Worm (Caenorhabditis elegans) whole organism, L4/young adult: ENCODE results near the gene srbc-40.
A peak's percentile ranks its signal among the peaks of the same experiment; 100 is the strongest.

Source experiments
- W03F9.2 ChIP-seq: fragments of 150-350 bp; optimal IDR thresholded peaks from 2 replicates; lab custom pipeline; 2014; ENCODE audit warnings: missing biosample characterization, missing genetic modification characterization
- dao-5 ChIP-seq: sonication (generic microtip); optimal IDR thresholded peaks from 2 replicates; lab custom pipeline; 2016; ENCODE audit warnings: missing genotype, missing genetic modification characterization, moderate library complexity, missing compliant biosample characterization
- him-1 ChIP-seq: sonication (generic microtip); optimal IDR thresholded peaks from 2 replicates; lab custom pipeline; 2016; ENCODE audit warnings: missing genotype, missing genetic modification reagents, missing genetic modification characterization, missing compliant biosample characterization

Gene srbc-40

DNA sequence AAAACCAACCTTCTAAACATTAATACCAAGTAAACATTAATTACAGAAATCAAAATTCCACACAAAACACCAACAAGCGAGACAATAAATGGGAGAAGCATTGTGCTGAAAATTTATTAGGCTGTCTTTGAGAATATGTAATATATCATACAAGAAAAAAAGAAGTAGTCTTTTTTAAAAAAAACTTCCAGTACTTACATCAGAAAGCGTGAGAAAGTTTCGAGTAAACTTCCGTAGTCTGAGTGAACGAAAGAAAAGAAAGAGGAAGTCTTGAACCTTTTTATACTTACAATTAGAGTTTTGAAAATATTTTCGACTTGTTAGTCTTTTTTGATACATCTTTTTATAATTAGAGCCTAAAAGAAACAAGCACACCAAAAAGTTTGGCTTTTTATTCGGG is at the start of gene srbc-40:
Gene srbc-40, minus strand, starts transcription at position 101 of the 400 bp plus-strand sequence.
- no peak for TF ChIP-seq dao-5 (tag; lab: Kevin White, UChicago)
- no peak for TF ChIP-seq W03F9.2
- no peak for TF ChIP-seq him-1 (tag; lab: Kevin White, UChicago)

DNA sequence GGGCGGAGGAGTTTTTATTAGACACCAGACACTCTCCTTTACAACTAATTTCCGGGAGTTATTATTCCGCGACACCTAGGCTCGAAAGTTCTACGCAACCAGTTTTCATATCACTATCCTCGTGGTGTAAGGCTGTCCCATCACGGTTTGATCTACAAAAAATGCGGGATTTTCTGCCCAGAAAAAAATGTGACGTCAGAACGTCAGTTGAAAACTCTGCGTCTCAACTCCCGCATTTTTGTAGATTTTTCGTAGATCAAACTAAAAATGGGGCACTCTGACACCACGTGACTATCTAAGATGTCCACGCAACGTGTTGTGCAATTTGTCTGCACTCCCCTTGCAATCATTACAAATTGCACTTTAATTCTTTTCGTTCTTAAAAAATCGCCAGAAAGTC is 45.1 kb upstream of the srbc-40 start, which contains the start of gene str-238:
Gene str-238, plus strand, starts transcription at position 301 of the 400 bp plus-strand sequence.
- TF ChIP-seq him-1 (tag; lab: Kevin White, UChicago) (no peak), W03F9.2 (no peak), dao-5 (tag; lab: Kevin White, UChicago) (no peak)

DNA sequence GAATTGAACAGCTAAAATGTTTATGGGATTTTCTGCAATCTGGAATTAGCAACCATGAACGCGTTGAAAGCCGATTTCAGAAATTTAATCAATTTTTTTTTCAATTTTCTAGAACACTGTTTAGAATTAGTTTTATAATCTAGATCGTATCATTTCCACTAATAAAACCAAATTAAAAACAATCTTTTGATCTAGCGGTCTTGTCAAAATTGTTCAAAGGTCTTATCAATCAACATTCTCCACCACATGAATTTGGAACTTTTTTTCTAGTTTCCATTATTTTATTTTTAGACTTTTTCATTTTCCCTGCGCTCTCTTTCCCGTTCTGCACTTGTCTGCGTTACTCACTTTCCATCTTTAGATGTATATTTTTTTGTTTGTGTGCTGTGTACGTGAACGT is 42.7 kb upstream of the srbc-40 start, which contains the start of gene srp-2:
Gene srp-2, plus strand, starts transcription at position 301 of the 400 bp plus-strand sequence.
- TF ChIP-seq dao-5 (tag; lab: Kevin White, UChicago) (no peak), W03F9.2 (no peak), him-1 (tag; lab: Kevin White, UChicago) (no peak)

DNA sequence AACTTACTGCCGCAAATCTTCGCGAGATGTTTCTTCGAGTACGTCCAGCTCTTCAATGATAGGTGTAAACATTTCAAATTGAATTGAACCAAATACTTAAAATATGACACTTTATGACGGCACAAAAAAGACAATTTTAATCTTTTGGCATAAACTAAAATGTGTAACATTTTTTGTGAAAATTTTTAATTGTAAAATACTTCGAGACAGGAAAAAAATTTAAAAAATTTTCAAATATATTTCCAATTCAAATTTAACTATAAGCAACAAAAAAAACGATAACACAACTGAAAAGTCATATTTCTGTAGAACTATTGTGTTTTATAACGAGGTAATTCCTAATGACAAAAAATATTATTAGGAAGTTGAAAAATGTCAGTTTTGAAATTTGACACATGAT is 42.3 kb upstream of the srbc-40 start, which contains the start of gene C05E4.12:
Gene C05E4.12, minus strand, starts transcription at position 101 of the 400 bp plus-strand sequence.
- TF ChIP-seq dao-5 (tag; lab: Kevin White, UChicago) = no peak

DNA sequence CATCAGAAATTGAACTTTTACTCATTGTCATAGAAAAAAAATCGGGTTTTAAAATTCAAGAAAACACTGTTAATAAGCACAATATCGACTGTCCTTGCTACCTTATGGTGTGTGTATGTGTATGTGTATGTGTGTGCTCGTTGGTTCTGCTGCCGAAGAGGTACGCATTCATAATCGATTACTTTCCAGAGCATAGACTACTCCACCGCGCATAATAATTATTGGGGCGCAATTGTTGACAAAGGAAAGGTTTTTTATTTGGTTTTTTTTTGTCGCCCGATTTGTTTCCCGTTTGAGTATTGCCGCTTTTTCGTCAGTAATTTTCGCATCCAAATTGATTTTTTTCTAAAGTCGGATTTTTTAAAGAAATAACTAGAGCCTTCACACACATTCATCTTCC is 41.6 kb upstream of the srbc-40 start, which contains the start of gene C05E4.15:
Gene C05E4.15, minus strand, starts transcription at position 101 of the 400 bp plus-strand sequence.
- TF ChIP-seq him-1 (tag; lab: Kevin White, UChicago) (no peak), dao-5 (tag; lab: Kevin White, UChicago) (no peak), W03F9.2 (no peak)

DNA sequence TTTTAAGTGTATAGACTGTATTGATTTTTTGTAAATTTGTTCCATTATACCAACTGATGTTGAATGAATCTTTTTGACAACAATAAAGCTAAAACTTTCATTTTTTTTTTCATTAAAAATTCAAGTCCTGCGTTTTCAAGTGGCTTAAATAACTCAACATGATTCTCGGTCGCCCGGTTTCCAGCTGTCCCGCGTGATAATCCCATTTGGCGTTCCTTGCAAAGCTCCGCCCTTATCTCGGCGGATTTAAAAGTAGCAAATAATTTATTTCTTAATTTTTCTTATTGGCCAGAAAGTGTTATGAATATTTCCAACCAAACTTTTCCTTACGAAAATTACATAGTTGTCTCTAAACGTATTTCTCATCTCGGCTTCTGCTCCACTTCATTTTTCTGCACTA is 36.5 kb upstream of the srbc-40 start, which contains the start of gene str-20:
Gene str-20, plus strand, starts transcription at position 301 of the 400 bp plus-strand sequence.
- TF ChIP-seq W03F9.2 (no peak), him-1 (tag; lab: Kevin White, UChicago) (no peak), dao-5 (tag; lab: Kevin White, UChicago) (no peak)

DNA sequence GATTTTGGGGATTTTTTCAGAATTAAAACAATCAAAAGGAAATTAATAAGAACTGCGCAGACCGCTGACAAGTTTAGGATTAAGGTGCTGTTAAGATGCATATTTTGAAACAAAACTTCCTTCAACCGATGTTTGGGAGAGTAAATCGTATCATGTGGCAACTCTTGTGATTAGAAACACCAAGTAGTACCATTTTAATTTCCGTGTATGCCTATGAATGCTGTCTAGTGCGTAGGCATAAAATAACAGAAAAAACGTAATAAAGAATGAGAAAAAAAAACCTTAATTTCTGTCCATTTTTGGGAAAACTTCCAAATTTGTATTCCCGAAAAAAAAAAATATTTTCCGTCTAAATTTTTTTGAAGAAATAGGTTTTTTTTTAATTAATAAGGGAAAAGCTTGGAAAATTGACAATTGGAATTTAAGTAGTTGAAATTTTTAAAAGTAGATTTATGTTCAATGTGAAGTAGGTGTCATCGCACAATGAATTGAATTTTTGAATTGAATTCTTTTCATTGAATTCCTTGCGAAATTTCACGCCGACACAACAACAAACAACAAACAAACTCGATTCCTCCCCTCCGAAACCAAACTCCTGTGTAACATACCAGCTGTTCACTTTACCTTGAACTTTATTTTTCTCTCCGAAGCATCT is 33.2 kb upstream of the srbc-40 start, which contains the start of the genes str-262 and srp-1:
Gene str-262, minus strand, starts transcription at position 101 of the 655 bp plus-strand sequence.
Gene srp-1, plus strand, starts transcription at position 605 of the 655 bp plus-strand sequence.
- TF ChIP-seq W03F9.2 (no peak), dao-5 (tag; lab: Kevin White, UChicago) (no peak), him-1 (tag; lab: Kevin White, UChicago) (no peak)

DNA sequence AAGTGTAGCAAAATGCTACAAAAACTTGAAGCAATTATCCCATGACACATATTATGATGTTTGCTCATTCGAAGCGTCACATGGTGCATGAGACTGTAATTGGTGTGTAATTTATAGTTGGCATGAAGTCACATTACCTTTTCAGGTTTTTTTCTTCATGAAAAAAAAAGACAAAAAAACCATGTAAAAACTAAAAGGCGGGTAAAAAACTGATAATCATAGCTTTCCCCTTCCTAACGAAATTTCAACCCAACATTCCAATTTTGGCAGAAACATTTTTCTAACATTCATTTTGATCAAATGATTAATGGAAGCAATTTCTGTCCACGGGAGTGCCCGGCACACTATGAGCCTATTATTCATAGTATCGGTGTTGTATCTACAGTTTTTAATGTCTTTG is 28.4 kb upstream of the srbc-40 start, which contains the start of gene sri-4:
Gene sri-4, plus strand, starts transcription at position 301 of the 400 bp plus-strand sequence.
- TF ChIP-seq W03F9.2 (no peak), him-1 (tag; lab: Kevin White, UChicago) (no peak), dao-5 (tag; lab: Kevin White, UChicago) (no peak)

DNA sequence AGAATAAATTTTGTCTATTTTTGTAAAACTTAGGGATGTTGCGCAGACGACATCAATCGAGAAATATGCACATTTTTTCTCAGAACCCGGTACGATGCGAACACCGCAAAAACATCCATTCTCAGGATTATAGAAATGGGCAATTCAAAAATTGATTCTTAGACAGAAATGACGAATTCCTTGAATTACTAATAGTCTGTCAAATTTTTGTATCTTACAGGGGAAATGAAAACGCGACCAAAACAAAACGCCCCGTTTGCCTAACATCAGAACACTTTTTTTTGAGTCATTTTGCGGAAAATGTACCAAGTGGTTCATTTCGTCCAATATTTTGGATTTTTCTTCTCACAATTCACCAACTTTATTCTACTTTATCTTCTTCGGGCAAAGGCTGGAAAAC is 23.7 kb upstream of the srbc-40 start, which contains the start of gene str-134:
Gene str-134, plus strand, starts transcription at position 301 of the 400 bp plus-strand sequence.
- TF ChIP-seq W03F9.2 = no peak
- TF ChIP-seq dao-5 (tag; lab: Kevin White, UChicago) = no peak
- TF ChIP-seq him-1 (tag; lab: Kevin White, UChicago) = no peak

DNA sequence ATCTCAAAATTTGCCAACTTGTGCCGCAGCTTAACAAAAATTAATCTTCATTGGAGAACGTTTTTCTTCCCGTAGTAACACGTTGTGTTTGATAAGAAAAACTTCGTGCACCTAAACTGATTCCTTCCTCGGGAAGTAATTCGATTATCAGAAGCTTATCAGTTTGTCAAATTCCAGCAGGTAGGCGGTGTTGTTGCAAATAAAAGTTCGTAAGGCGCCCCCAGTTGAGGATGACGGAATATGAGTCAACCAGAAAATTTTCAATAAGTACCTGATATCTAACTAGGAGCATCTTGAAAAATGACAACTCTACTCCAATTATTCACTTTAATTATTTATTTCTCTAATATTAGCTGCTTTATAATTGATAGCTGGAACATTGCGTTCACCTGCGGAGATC is 22.2 kb upstream of the srbc-40 start, which contains the start of gene C05E4.7:
Gene C05E4.7, plus strand, starts transcription at position 301 of the 400 bp plus-strand sequence.
- no peak for TF ChIP-seq dao-5 (tag; lab: Kevin White, UChicago)
- TF ChIP-seq him-1 (tag; lab: Kevin White, UChicago) = no peak
- TF ChIP-seq W03F9.2 = no peak

DNA sequence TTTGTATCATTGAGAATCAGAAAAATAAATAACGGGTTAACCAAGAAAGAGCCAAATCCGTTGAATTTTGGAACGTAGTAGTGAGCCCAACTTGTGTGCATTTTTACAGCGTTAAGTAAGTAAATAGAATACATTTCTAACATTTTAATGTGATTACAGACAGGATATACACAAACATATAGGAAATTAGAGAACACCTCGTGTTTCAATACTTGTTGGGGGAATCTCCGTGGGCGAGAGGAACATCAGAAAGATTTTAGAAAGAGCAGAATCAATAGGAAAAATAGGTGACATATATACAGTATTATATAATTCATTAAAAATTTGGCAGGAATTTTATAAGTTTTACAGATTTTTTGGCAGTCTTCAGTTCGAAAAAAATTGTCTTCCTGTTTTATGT is 19.1 kb upstream of the srbc-40 start, which contains the start of gene srj-24:
Gene srj-24, minus strand, starts transcription at position 101 of the 400 bp plus-strand sequence.
- TF ChIP-seq W03F9.2 (no peak), dao-5 (tag; lab: Kevin White, UChicago) (no peak), him-1 (tag; lab: Kevin White, UChicago) (no peak)

DNA sequence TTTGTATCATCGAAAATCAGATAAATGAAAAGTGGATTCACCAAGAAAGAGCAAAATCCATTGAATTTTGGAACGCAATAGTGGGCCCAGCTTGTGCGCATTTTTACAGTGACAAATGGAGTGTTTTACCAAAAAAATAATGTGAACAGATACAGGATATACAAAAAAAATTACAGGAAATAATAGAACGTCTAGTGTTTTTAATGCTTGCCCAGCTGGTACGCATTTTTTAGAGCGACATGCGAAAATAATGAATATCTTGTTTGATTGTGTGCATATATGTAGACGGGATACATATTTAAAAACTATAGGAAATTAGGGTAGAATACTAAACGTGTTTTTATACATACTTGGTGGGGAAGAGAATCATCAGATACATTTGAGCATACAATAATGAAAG is 16.5 kb upstream of the srbc-40 start, which contains the start of gene srj-25:
Gene srj-25, minus strand, starts transcription at position 101 of the 400 bp plus-strand sequence.
- TF ChIP-seq him-1 (tag; lab: Kevin White, UChicago) (no peak), dao-5 (tag; lab: Kevin White, UChicago) (no peak), W03F9.2 (no peak)

DNA sequence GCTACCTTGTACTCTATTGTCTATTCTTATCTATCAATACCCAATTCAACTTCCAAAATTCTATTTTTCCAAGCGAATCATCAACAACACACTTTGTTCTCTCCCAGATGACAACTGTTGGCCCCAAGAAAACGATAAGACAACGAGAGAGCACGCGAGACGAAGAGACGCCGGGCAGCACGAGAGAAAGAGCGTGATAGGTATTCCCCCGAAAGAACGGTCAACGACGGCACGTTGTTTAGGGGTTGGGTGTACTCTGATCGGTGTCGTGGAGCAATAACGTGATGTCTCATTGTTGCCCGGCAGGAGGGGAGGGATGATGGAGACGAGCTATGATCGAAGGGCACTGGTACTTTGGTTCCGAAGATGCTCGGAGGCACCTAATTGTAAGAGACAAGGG is 11.7 kb upstream of the srbc-40 start:
- peak; percentile 41 for TF ChIP-seq W03F9.2
- no peak for TF ChIP-seq dao-5 (tag; lab: Kevin White, UChicago)
- no peak for TF ChIP-seq him-1 (tag; lab: Kevin White, UChicago)

DNA sequence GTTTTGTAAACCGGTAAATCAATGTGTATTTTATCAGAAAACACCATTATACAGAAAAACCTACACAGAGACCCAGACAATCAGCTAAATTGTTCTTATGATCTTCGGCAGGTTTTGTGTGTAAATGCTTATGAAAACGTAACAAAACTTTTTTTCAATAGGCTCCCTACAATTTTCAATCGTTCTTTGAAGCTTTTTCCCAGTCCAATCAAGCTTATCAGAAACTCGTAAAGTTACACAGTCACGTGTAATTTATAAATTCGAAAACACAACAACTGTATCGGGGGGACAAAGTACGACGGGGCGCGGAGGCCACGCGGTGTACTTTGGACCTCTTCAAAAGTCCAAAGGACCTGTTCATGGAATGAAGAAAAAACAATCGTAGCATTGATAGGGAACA is 10.6 kb upstream of the srbc-40 start:
- TF ChIP-seq dao-5 (tag; lab: Kevin White, UChicago) = no peak
- TF ChIP-seq him-1 (tag; lab: Kevin White, UChicago) = no peak
- peak; percentile 38 for TF ChIP-seq W03F9.2
